Worm (Caenorhabditis elegans) whole organism, young adult: ENCODE data around the gene pqn-27.

Source experiments
- B0336.3 ChIP-seq: fragments of 200-800 bp; sonication (Bioruptor generic); IDR thresholded peaks from 2 replicates; pipeline ENCODE4 v1.3.6; 2022; ENCODE audit warnings: missing genetic modification characterization, missing compliant biosample characterization
- C17E4.6 ChIP-seq: fragments of 200-800 bp; sonication (Bioruptor generic); IDR thresholded peaks from 2 replicates; pipeline ENCODE4 v1.3.6; 2022; ENCODE audit warnings: missing genetic modification reagents, missing genetic modification characterization, missing compliant biosample characterization
- F10E7.11 ChIP-seq: sonication (generic microtip); optimal IDR thresholded peaks from 2 replicates; lab custom pipeline; 2017; ENCODE audit warnings: mild to moderate bottlenecking, missing genetic modification characterization, moderate library complexity, missing compliant biosample characterization
- F23B12.7 ChIP-seq: sonication (generic microtip); optimal IDR thresholded peaks from 2 replicates; lab custom pipeline; 2017; ENCODE audit warnings: missing genetic modification characterization, mild to moderate bottlenecking, missing compliant biosample characterization, antibody characterized with exemption, moderate library complexity; ENCODE audit not compliant: insufficient read depth
- K12H6.12 ChIP-seq: fragments of 200-800 bp; sonication (Bioruptor generic); optimal IDR thresholded peaks from 2 replicates; lab custom pipeline; 2018; ENCODE audit warnings: mild to moderate bottlenecking, missing genetic modification characterization, missing compliant biosample characterization
- Y79H2A.3 ChIP-seq: fragments of 200-800 bp; sonication (Bioruptor generic); conservative IDR thresholded peaks from 2 replicates; pipeline ENCODE4 v1.3.6; 2022; ENCODE audit warnings: missing genetic modification reagents, missing genetic modification characterization, missing compliant biosample characterization
- Y95B8A.8 ChIP-seq: fragments of 200-800 bp; sonication (Bioruptor generic); IDR thresholded peaks from 2 replicates; pipeline ENCODE4 v1.3.6; 2022; ENCODE audit warnings: missing genetic modification reagents, missing genetic modification characterization, missing compliant biosample characterization
- atf-7 ChIP-seq: sonication (generic microtip); optimal IDR thresholded peaks from 2 replicates; lab custom pipeline; 2017; ENCODE audit warnings: mild to moderate bottlenecking, missing genetic modification characterization, missing compliant biosample characterization
- attf-5 ChIP-seq: fragments of 200-800 bp; sonication (Bioruptor generic); optimal IDR thresholded peaks from 2 replicates; lab custom pipeline; 2018; ENCODE audit warnings: mild to moderate bottlenecking, missing genetic modification characterization, missing compliant biosample characterization
- ceh-100 ChIP-seq: fragments of 200-800 bp; sonication (Bioruptor generic); IDR thresholded peaks from 2 replicates; pipeline ENCODE4 v1.3.6; 2022; ENCODE audit warnings: missing genetic modification reagents, missing genetic modification characterization, missing compliant biosample characterization
- ceh-27 ChIP-seq: fragments of 200-800 bp; sonication (Bioruptor generic); optimal IDR thresholded peaks from 2 replicates; lab custom pipeline; 2018; ENCODE audit warnings: mild to moderate bottlenecking, missing genetic modification characterization, moderate library complexity, missing compliant biosample characterization
- ceh-40 ChIP-seq: fragments of 200-800 bp; sonication (Bioruptor generic); IDR thresholded peaks from 2 replicates; pipeline ENCODE4 v1.3.6; 2022; ENCODE audit warnings: missing genetic modification characterization, missing compliant biosample characterization
- ceh-91 ChIP-seq: fragments of 200-800 bp; sonication (Bioruptor generic); IDR thresholded peaks from 2 replicates; pipeline ENCODE4 v1.3.6; 2022; ENCODE audit warnings: missing genetic modification reagents, missing genetic modification characterization, missing compliant biosample characterization
- dpl-1 ChIP-seq: fragments of 150-350 bp; optimal IDR thresholded peaks from 2 replicates; lab custom pipeline; 2014; ENCODE audit warnings: missing biosample characterization, missing genetic modification reagents, missing genetic modification characterization
- egrh-3 ChIP-seq: fragments of 200-800 bp; sonication (Bioruptor generic); IDR thresholded peaks from 2 replicates; pipeline ENCODE4 v1.3.6; 2022; ENCODE audit warnings: missing genetic modification reagents, missing genetic modification characterization, missing compliant biosample characterization
- ekl-4 ChIP-seq: fragments of 200-800 bp; sonication (Bioruptor generic); IDR thresholded peaks from 2 replicates; pipeline ENCODE4 v1.3.6; 2022; ENCODE audit warnings: missing genetic modification reagents, missing genetic modification characterization, missing compliant biosample characterization
- ets-4 ChIP-seq: fragments of 200-800 bp; sonication (Bioruptor generic); optimal IDR thresholded peaks from 2 replicates; lab custom pipeline; 2018; ENCODE audit warnings: mild to moderate bottlenecking, missing genetic modification characterization, missing compliant biosample characterization
- hlh-12 ChIP-seq: sonication (generic microtip); optimal IDR thresholded peaks from 2 replicates; lab custom pipeline; 2016; ENCODE audit warnings: missing genetic modification characterization, missing compliant biosample characterization
- hmg-1.2 ChIP-seq: fragments of 200-800 bp; sonication (Bioruptor generic); IDR thresholded peaks from 2 replicates; pipeline ENCODE4 v1.3.6; 2022; ENCODE audit warnings: missing genetic modification reagents, missing genetic modification characterization, missing compliant biosample characterization
- lag-1 ChIP-seq: fragments of 200-800 bp; sonication (Bioruptor generic); IDR thresholded peaks from 2 replicates; pipeline ENCODE4 v1.3.6; 2022; ENCODE audit warnings: missing genetic modification reagents, missing genetic modification characterization, missing compliant biosample characterization
- let-526 ChIP-seq: fragments of 200-800 bp; sonication (Bioruptor generic); IDR thresholded peaks from 2 replicates; pipeline ENCODE4 v1.3.6; 2022; ENCODE audit warnings: missing genetic modification reagents, missing genetic modification characterization, missing compliant biosample characterization
- let-607 ChIP-seq, 2 experiments: fragments of 200-800 bp in 1 of 2; sonication (Bioruptor generic) in 1 of 2; sonication (generic microtip) in 1 of 2; optimal IDR thresholded peaks; 2 replicates each; lab custom pipeline; 2016 to 2018; ENCODE audit warnings: mild to moderate bottlenecking in 2 of 2, missing compliant biosample characterization in 2 of 2, missing genetic modification characterization in 2 of 2, moderate library complexity in 2 of 2, missing genotype in 1 of 2
- lin-35 ChIP-seq, 3 experiments: fragments of 150-350 bp in 2 of 3; sonication (generic microtip) in 1 of 3; optimal IDR thresholded peaks; 2 replicates each; lab custom pipeline; 2014 to 2018; ENCODE audit warnings: missing biosample characterization in 3 of 3, missing genetic modification characterization in 3 of 3, missing genetic modification reagents in 3 of 3
- lin-40 ChIP-seq: sonication (generic microtip); optimal IDR thresholded peaks from 2 replicates; lab custom pipeline; 2016; ENCODE audit warnings: missing genetic modification characterization, mild to moderate bottlenecking, missing compliant biosample characterization, missing genotype, missing genetic modification reagents
- lin-54 ChIP-seq: fragments of 200-800 bp; sonication (Bioruptor generic); optimal IDR thresholded peaks from 2 replicates; lab custom pipeline; 2018; ENCODE audit warnings: mild to moderate bottlenecking, missing genetic modification characterization, missing compliant biosample characterization
- lir-1 ChIP-seq: fragments of 200-800 bp; sonication (Bioruptor generic); conservative IDR thresholded peaks from 2 replicates; pipeline ENCODE4 v1.3.6; 2022; ENCODE audit warnings: missing genetic modification reagents, missing genetic modification characterization, missing compliant biosample characterization
- madf-10 ChIP-seq: sonication (generic microtip); optimal IDR thresholded peaks from 2 replicates; lab custom pipeline; 2016; ENCODE audit warnings: mild to moderate bottlenecking, missing genetic modification characterization, missing compliant biosample characterization
- mcd-1 ChIP-seq: fragments of 200-800 bp; sonication (Bioruptor generic); IDR thresholded peaks from 2 replicates; pipeline ENCODE4 v1.3.6; 2022; ENCODE audit warnings: missing genetic modification reagents, missing genetic modification characterization, missing compliant biosample characterization
- mxl-1 ChIP-seq: sonication (generic microtip); optimal IDR thresholded peaks from 2 replicates; lab custom pipeline; 2016; ENCODE audit warnings: missing genetic modification characterization, missing compliant biosample characterization
- nfya-2 ChIP-seq: fragments of 200-800 bp; sonication (Bioruptor generic); IDR thresholded peaks from 2 replicates; pipeline ENCODE4 v1.3.6; 2022; ENCODE audit warnings: missing genetic modification reagents, missing genetic modification characterization, missing compliant biosample characterization
- nfyb-1 ChIP-seq: fragments of 200-800 bp; sonication (Bioruptor generic); IDR thresholded peaks from 2 replicates; pipeline ENCODE4 v1.3.6; 2022; ENCODE audit warnings: missing genetic modification reagents, missing genetic modification characterization, missing compliant biosample characterization
- nhr-120 ChIP-seq: fragments of 200-800 bp; sonication (Bioruptor generic); IDR thresholded peaks from 2 replicates; pipeline ENCODE4 v1.3.6; 2022; ENCODE audit warnings: missing genetic modification characterization, missing compliant biosample characterization
- nhr-80 ChIP-seq: sonication (generic microtip); optimal IDR thresholded peaks from 2 replicates; lab custom pipeline; 2016; ENCODE audit warnings: missing genetic modification characterization, missing compliant biosample characterization
- pbrm-1 ChIP-seq: fragments of 200-800 bp; sonication (Bioruptor generic); IDR thresholded peaks from 2 replicates; pipeline ENCODE4 v1.3.6; 2022; ENCODE audit warnings: missing genetic modification reagents, missing genetic modification characterization, missing compliant biosample characterization
- pha-4 ChIP-seq: fragments of 150-350 bp; sonication (generic microtip); optimal IDR thresholded peaks from 2 replicates; lab custom pipeline; 2014; ENCODE audit warnings: missing biosample characterization, missing genetic modification reagents, missing genetic modification characterization
- repo-1 ChIP-seq: sonication (generic microtip); optimal IDR thresholded peaks from 2 replicates; lab custom pipeline; 2017; ENCODE audit warnings: mild to moderate bottlenecking, missing genetic modification characterization, missing compliant biosample characterization
- sea-2 ChIP-seq: fragments of 200-800 bp; sonication (Bioruptor generic); IDR thresholded peaks from 2 replicates; pipeline ENCODE4 v1.3.6; 2022; ENCODE audit warnings: missing genetic modification characterization, missing compliant biosample characterization
- snpc-1.1 ChIP-seq: sonication (generic microtip); optimal IDR thresholded peaks from 2 replicates; lab custom pipeline; 2017; ENCODE audit warnings: missing genetic modification characterization, mild to moderate bottlenecking, missing compliant biosample characterization, antibody characterized with exemption, moderate library complexity, missing genotype, missing genetic modification reagents; ENCODE audit not compliant: insufficient read depth
- tbp1 ChIP-seq: fragments of 200-800 bp; sonication (Bioruptor generic); optimal IDR thresholded peaks from 2 replicates; lab custom pipeline; 2018; ENCODE audit warnings: mild to moderate bottlenecking, missing genetic modification characterization, missing compliant biosample characterization
- tbx-9 ChIP-seq: sonication (generic microtip); optimal IDR thresholded peaks from 2 replicates; lab custom pipeline; 2016; ENCODE audit warnings: borderline replicate concordance, missing genetic modification characterization, inconsistent platforms, missing compliant biosample characterization
- tlf-1 ChIP-seq: fragments of 200-800 bp; sonication (Bioruptor generic); optimal IDR thresholded peaks from 2 replicates; lab custom pipeline; 2018; ENCODE audit warnings: mild to moderate bottlenecking, missing genetic modification characterization, missing compliant biosample characterization
- unc-62 ChIP-seq: fragments of 150-350 bp; optimal IDR thresholded peaks from 2 replicates; lab custom pipeline; 2014; ENCODE audit warnings: missing biosample characterization, missing genetic modification reagents, missing genetic modification characterization
- zfh-2 ChIP-seq: fragments of 200-800 bp; sonication (Bioruptor generic); conservative IDR thresholded peaks from 2 replicates; pipeline ENCODE4 v1.3.6; 2022; ENCODE audit warnings: missing genetic modification reagents, missing genetic modification characterization, missing compliant biosample characterization
- zim-3 ChIP-seq: sonication (generic microtip); optimal IDR thresholded peaks from 2 replicates; lab custom pipeline; 2017; ENCODE audit warnings: mild to moderate bottlenecking, missing genetic modification characterization, moderate library complexity, missing compliant biosample characterization
- ztf-18 ChIP-seq: sonication (generic microtip); optimal IDR thresholded peaks from 2 replicates; lab custom pipeline; 2016; ENCODE audit warnings: missing genotype, mild to moderate bottlenecking, missing genetic modification characterization, missing compliant biosample characterization
- ztf-26 ChIP-seq: sonication (generic microtip); optimal IDR thresholded peaks from 2 replicates; lab custom pipeline; 2017; ENCODE audit warnings: missing genetic modification characterization, missing compliant biosample characterization
- ztf-3 ChIP-seq: fragments of 200-800 bp; sonication (Bioruptor generic); optimal IDR thresholded peaks from 2 replicates; lab custom pipeline; 2018; ENCODE audit warnings: mild to moderate bottlenecking, missing genetic modification characterization, missing compliant biosample characterization

Gene pqn-27

ce11 chrII:13451321-13451720 is 9.1 kb downstream of the pqn-27 start:
- TF ChIP-seq egrh-3 (GFP tag; lab: Robert Waterston, UW) (peak; percentile 75; the same call in 1 of the 2 replicates), repo-1 (no peak), unc-62 (GFP tag; lab: Kevin White, UChicago) (no peak), ceh-91 (no peak), zfh-2 (GFP tag; lab: Robert Waterston, UW) (peak; percentile 88)

- peak; percentile 42 for TF ChIP-seq lin-54 (GFP tag; lab: Kevin White, UChicago)
- TF ChIP-seq F23B12.7 (tag; lab: Kevin White, UChicago), result peak; percentile 67
- no peak for TF ChIP-seq nhr-120 (GFP tag; lab: Robert Waterston, UW)
- TF ChIP-seq let-607 (tag; optimal IDR thresholded peaks at IDR 0.05; lab: Kevin White, UChicago), result peak in 1 of 2 experiments; percentile 16
- peak; percentile 69 for TF ChIP-seq lin-40 (tag; lab: Kevin White, UChicago)
- TF ChIP-seq unc-62 (GFP tag; lab: Kevin White, UChicago), result no peak
- TF ChIP-seq ztf-18, result no peak
- TF ChIP-seq pbrm-1 (GFP tag; lab: Robert Waterston, UW), result peak; percentile 17; the same call in 1 of the 2 replicates
- peak; percentile 23 for TF ChIP-seq madf-10 (tag; lab: Kevin White, UChicago)
- TF ChIP-seq dpl-1 (GFP tag; lab: Kevin White, UChicago), result no peak
- TF ChIP-seq snpc-1.1 (tag; lab: Kevin White, UChicago), result no peak
- no peak for TF ChIP-seq hlh-12 (tag; lab: Kevin White, UChicago)
- peak; percentile 52 for TF ChIP-seq atf-7 (tag; lab: Kevin White, UChicago)
- 0 out of 2 replicates have a peak, but pooled peaks have one; percentile 16 for TF ChIP-seq ceh-100
- no peak for TF ChIP-seq sea-2 (GFP tag; lab: Robert Waterston, UW)
- TF ChIP-seq nfya-2, result no peak
- TF ChIP-seq ceh-40 (GFP tag; lab: Robert Waterston, UW), result no peak
- no peak for TF ChIP-seq F10E7.11 (tag; lab: Kevin White, UChicago)
- peak; percentile 32 for TF ChIP-seq ceh-27
- 0 out of 2 replicates have a peak, but pooled peaks have one; percentile 43 for TF ChIP-seq ekl-4 (GFP tag; lab: Robert Waterston, UW)
- TF ChIP-seq tbp1 (GFP tag; lab: Kevin White, UChicago), result peak; percentile 28
- TF ChIP-seq attf-5 (GFP tag; lab: Kevin White, UChicago), result peak; percentile 87
- peak; percentile 92 for TF ChIP-seq mcd-1 (GFP tag; lab: Robert Waterston, UW)
- peak; percentile 65 for TF ChIP-seq hmg-1.2 (GFP tag; lab: Robert Waterston, UW)
- 0 out of 2 replicates have a peak, but pooled peaks have one; percentile 17 for TF ChIP-seq lir-1
- no peak for TF ChIP-seq Y79H2A.3 (GFP tag; lab: Robert Waterston, UW)
- TF ChIP-seq nfyb-1 (GFP tag; lab: Robert Waterston, UW), result no peak
- TF ChIP-seq lag-1, result no peak
- TF ChIP-seq Y95B8A.8 (GFP tag; lab: Robert Waterston, UW), result no peak
- peak; percentile 53 for TF ChIP-seq ztf-26 (tag; lab: Kevin White, UChicago)
- no peak for TF ChIP-seq tbx-9 (tag; lab: Kevin White, UChicago)
- TF ChIP-seq let-526 (GFP tag; lab: Robert Waterston, UW), result no peak
- no peak for TF ChIP-seq C17E4.6 (GFP tag; lab: Robert Waterston, UW)
- TF ChIP-seq ztf-3, result no peak
- TF ChIP-seq K12H6.12 (tag; lab: Kevin White, UChicago), result peak; percentile 51
- TF ChIP-seq ets-4, result no peak
- TF ChIP-seq B0336.3 (GFP tag; lab: Robert Waterston, UW), result 0 out of 2 replicates have a peak, but pooled peaks have one; percentile 18
- peak; percentile 86 for TF ChIP-seq pha-4 (tag; lab: Kevin White, UChicago)
- no peak for TF ChIP-seq zim-3 (tag; lab: Kevin White, UChicago)
- peak; percentile 70 for TF ChIP-seq nhr-80 (tag; lab: Kevin White, UChicago)
- TF ChIP-seq mxl-1 (tag; lab: Kevin White, UChicago), result no peak
- no peak for TF ChIP-seq tlf-1 (GFP tag; lab: Kevin White, UChicago)
- peak in 1 of 3 experiments; percentile 37 for TF ChIP-seq lin-35 (GFP tag; optimal IDR thresholded peaks at IDR 0.05; lab: Kevin White, UChicago)
Observed at ce11 chrII:13447668-13448067, 12.8 kb downstream of the pqn-27 start.
